Worm (Caenorhabditis elegans): ENCODE results near the gene hsp-1.

hsp-1 gene

ce11 chrIV:17278861-17279591 lies at the start of gene hsp-1:
Gene hsp-1 (plus strand): TSS chrIV:17278959.
- TF ChIP-seq flt-1 (GFP tag; IDR thresholded peaks at IDR 0.05): no peak
- TF ChIP-seq pes-1 (GFP tag; IDR thresholded peaks at IDR 0.05): no peak
- no peak for TF ChIP-seq F13C5.2 (tag; optimal IDR thresholded peaks at IDR 0.05)
- TF ChIP-seq ceh-36 (tag; optimal IDR thresholded peaks at IDR 0.05): no peak
- no peak for TF ChIP-seq scrt-1 (GFP tag; IDR thresholded peaks at IDR 0.05)

- no peak for TF ChIP-seq tbx-37 (GFP tag; conservative IDR thresholded peaks at IDR 0.05)
- TF ChIP-seq tbx-11 (GFP tag; IDR thresholded peaks at IDR 0.05): no peak
- no peak for TF ChIP-seq pes-1 (GFP tag; IDR thresholded peaks at IDR 0.05)
- TF ChIP-seq B0310.2 (tag; optimal IDR thresholded peaks at IDR 0.05): no peak
- TF ChIP-seq hnd-1 (tag; optimal IDR thresholded peaks at IDR 0.05): no peak
- no peak for TF ChIP-seq hmg-4 (GFP tag; optimal IDR thresholded peaks at IDR 0.05)
- TF ChIP-seq hmbx-1 (tag; optimal IDR thresholded peaks at IDR 0.05): no peak
- TF ChIP-seq ceh-36 (tag; optimal IDR thresholded peaks at IDR 0.05): no peak
- no peak for TF ChIP-seq ets-7 (tag; optimal IDR thresholded peaks at IDR 0.05)
- no peak for TF ChIP-seq sea-1 (GFP tag; conservative IDR thresholded peaks at IDR 0.05)
- TF ChIP-seq ama-1 (optimal IDR thresholded peaks at IDR 0.05): no peak
- TF ChIP-seq ceh-13 (GFP tag; optimal IDR thresholded peaks at IDR 0.05): no peak
These were observed 47.8 kb upstream of the hsp-1 start, which contains the start of gene npr-32 for ce11 chrIV:17230958-17231357. Gene npr-32 (minus strand): TSS chrIV:17231058.

ce11 chrIV:17232899-17233298 lies 45.9 kb upstream of the hsp-1 start:
- TF ChIP-seq B0310.2 (tag; optimal IDR thresholded peaks at IDR 0.05): no peak
- no peak for TF ChIP-seq ceh-13 (GFP tag; optimal IDR thresholded peaks at IDR 0.05)

ce11 chrIV:17233494-17233893 lies 45.3 kb upstream of the hsp-1 start:
- TF ChIP-seq tbx-11 (GFP tag; IDR thresholded peaks at IDR 0.05): no peak
- TF ChIP-seq ceh-13 (GFP tag; optimal IDR thresholded peaks at IDR 0.05): no peak
- TF ChIP-seq tra-4 (tag; optimal IDR thresholded peaks at IDR 0.05): no peak
- no peak for TF ChIP-seq aly-1 (tag; optimal IDR thresholded peaks at IDR 0.05)
- TF ChIP-seq tbx-37 (GFP tag; conservative IDR thresholded peaks at IDR 0.05): no peak
- TF ChIP-seq ceh-36 (tag; optimal IDR thresholded peaks at IDR 0.05): no peak
- TF ChIP-seq scrt-1 (GFP tag; IDR thresholded peaks at IDR 0.05): no peak
- TF ChIP-seq F13C5.2 (tag; optimal IDR thresholded peaks at IDR 0.05): no peak
- no peak for TF ChIP-seq flt-1 (GFP tag; IDR thresholded peaks at IDR 0.05)
- no peak for TF ChIP-seq B0310.2 (tag; optimal IDR thresholded peaks at IDR 0.05)
- no peak for TF ChIP-seq hmbx-1 (tag; optimal IDR thresholded peaks at IDR 0.05)
- no peak for TF ChIP-seq sea-1 (GFP tag; conservative IDR thresholded peaks at IDR 0.05)
- TF ChIP-seq ama-1 (optimal IDR thresholded peaks at IDR 0.05): no peak
- no peak for TF ChIP-seq hmg-4 (GFP tag; optimal IDR thresholded peaks at IDR 0.05)
- no peak for TF ChIP-seq pes-1 (GFP tag; IDR thresholded peaks at IDR 0.05)
- TF ChIP-seq hnd-1 (tag; optimal IDR thresholded peaks at IDR 0.05): no peak

- no peak for TF ChIP-seq tbx-37 (GFP tag; conservative IDR thresholded peaks at IDR 0.05)
- TF ChIP-seq aly-1 (tag; optimal IDR thresholded peaks at IDR 0.05): no peak
- TF ChIP-seq hmg-4 (GFP tag; optimal IDR thresholded peaks at IDR 0.05): no peak
- no peak for TF ChIP-seq ceh-36 (tag; optimal IDR thresholded peaks at IDR 0.05)
- TF ChIP-seq ceh-13 (GFP tag; optimal IDR thresholded peaks at IDR 0.05): no peak
- TF ChIP-seq hmbx-1 (tag; optimal IDR thresholded peaks at IDR 0.05): no peak
- TF ChIP-seq flt-1 (GFP tag; IDR thresholded peaks at IDR 0.05): no peak
- no peak for TF ChIP-seq scrt-1 (GFP tag; IDR thresholded peaks at IDR 0.05)
- no peak for TF ChIP-seq tra-4 (tag; optimal IDR thresholded peaks at IDR 0.05)
- TF ChIP-seq pes-1 (GFP tag; IDR thresholded peaks at IDR 0.05): no peak
- TF ChIP-seq sea-1 (GFP tag; conservative IDR thresholded peaks at IDR 0.05): no peak
- no peak for TF ChIP-seq B0310.2 (tag; optimal IDR thresholded peaks at IDR 0.05)
- TF ChIP-seq F13C5.2 (tag; optimal IDR thresholded peaks at IDR 0.05): no peak
- no peak for TF ChIP-seq tbx-11 (GFP tag; IDR thresholded peaks at IDR 0.05)
- no peak for TF ChIP-seq ets-7 (tag; optimal IDR thresholded peaks at IDR 0.05)
- TF ChIP-seq ama-1 (optimal IDR thresholded peaks at IDR 0.05): no peak
- no peak for TF ChIP-seq hnd-1 (tag; optimal IDR thresholded peaks at IDR 0.05)
These were observed 41.7 kb upstream of the hsp-1 start for ce11 chrIV:17237029-17237428.

ce11 chrIV:17238951-17239350 lies 39.8 kb upstream of the hsp-1 start:
- TF ChIP-seq ets-7 (tag; optimal IDR thresholded peaks at IDR 0.05): no peak
- TF ChIP-seq tra-4 (tag; optimal IDR thresholded peaks at IDR 0.05): no peak
- no peak for TF ChIP-seq scrt-1 (GFP tag; IDR thresholded peaks at IDR 0.05)
- TF ChIP-seq B0310.2 (tag; optimal IDR thresholded peaks at IDR 0.05): no peak
- TF ChIP-seq tbx-11 (GFP tag; IDR thresholded peaks at IDR 0.05): no peak
- no peak for TF ChIP-seq tbx-37 (GFP tag; conservative IDR thresholded peaks at IDR 0.05)
- TF ChIP-seq pes-1 (GFP tag; IDR thresholded peaks at IDR 0.05): no peak
- TF ChIP-seq hmg-4 (GFP tag; optimal IDR thresholded peaks at IDR 0.05): no peak
- no peak for TF ChIP-seq ama-1 (optimal IDR thresholded peaks at IDR 0.05)
- TF ChIP-seq sea-1 (GFP tag; conservative IDR thresholded peaks at IDR 0.05): no peak
- TF ChIP-seq ceh-13 (GFP tag; optimal IDR thresholded peaks at IDR 0.05): no peak

- TF ChIP-seq ceh-13 (GFP tag; optimal IDR thresholded peaks at IDR 0.05): no peak
- no peak for TF ChIP-seq hnd-1 (tag; optimal IDR thresholded peaks at IDR 0.05)
- no peak for TF ChIP-seq flt-1 (GFP tag; IDR thresholded peaks at IDR 0.05)
- TF ChIP-seq sea-1 (GFP tag; conservative IDR thresholded peaks at IDR 0.05): no peak
- TF ChIP-seq tra-4 (tag; optimal IDR thresholded peaks at IDR 0.05): no peak
- TF ChIP-seq F13C5.2 (tag; optimal IDR thresholded peaks at IDR 0.05): no peak
- no peak for TF ChIP-seq tbx-11 (GFP tag; IDR thresholded peaks at IDR 0.05)
- TF ChIP-seq ama-1 (optimal IDR thresholded peaks at IDR 0.05): no peak
- TF ChIP-seq pes-1 (GFP tag; IDR thresholded peaks at IDR 0.05): no peak
- no peak for TF ChIP-seq tbx-37 (GFP tag; conservative IDR thresholded peaks at IDR 0.05)
- no peak for TF ChIP-seq aly-1 (tag; optimal IDR thresholded peaks at IDR 0.05)
- no peak for TF ChIP-seq hmg-4 (GFP tag; optimal IDR thresholded peaks at IDR 0.05)
- no peak for TF ChIP-seq ceh-36 (tag; optimal IDR thresholded peaks at IDR 0.05)
- TF ChIP-seq hmbx-1 (tag; optimal IDR thresholded peaks at IDR 0.05): no peak
- no peak for TF ChIP-seq scrt-1 (GFP tag; IDR thresholded peaks at IDR 0.05)
- no peak for TF ChIP-seq B0310.2 (tag; optimal IDR thresholded peaks at IDR 0.05)
These were observed 33.6 kb upstream of the hsp-1 start, which contains the start of gene ZK550.2 for ce11 chrIV:17245200-17245599. Gene ZK550.2 (plus strand): TSS chrIV:17245584.

Data from whole organism, early embryonic.